Fruit fly (Drosophila melanogaster): ENCODE data around the gene CG12395.

The CG12395 gene

dm6 chrX:16096488-16096887, 33.8 kb upstream of the CG12395 start (continued):
- no peak for TF ChIP-seq CG6683 (GFP tag; optimal IDR thresholded peaks at IDR 0.05)
- no peak for TF ChIP-seq dan (GFP tag; IDR thresholded peaks at IDR 0.05)
- TF ChIP-seq seq (GFP tag; IDR thresholded peaks at IDR 0.05), result no peak
- TF ChIP-seq CG6689 (GFP tag; IDR thresholded peaks at IDR 0.05), result no peak
- TF ChIP-seq CG5180 (GFP tag; optimal IDR thresholded peaks at IDR 0.05), result no peak
- TF ChIP-seq CG14050 (GFP tag; IDR thresholded peaks at IDR 0.05), result no peak
- no peak for TF ChIP-seq Sox100B (GFP tag; optimal IDR thresholded peaks at IDR 0.05)
- no peak for TF ChIP-seq jumu (GFP tag; optimal IDR thresholded peaks at IDR 0.05)
- no peak for TF ChIP-seq CG18262 (tag; optimal IDR thresholded peaks at IDR 0.05)
- TF ChIP-seq CG1233 (GFP tag; optimal IDR thresholded peaks at IDR 0.05), result no peak
- peak; percentile 86 for TF ChIP-seq Bgb (GFP tag; IDR thresholded peaks at IDR 0.05; ENCODE audit: partially characterized antibody)
- no peak for TF ChIP-seq CG12219 (GFP tag; optimal IDR thresholded peaks at IDR 0.05)
- TF ChIP-seq CG12155 (GFP tag; optimal IDR thresholded peaks at IDR 0.05), result peak; percentile 36
- no peak for TF ChIP-seq CG3838 (GFP tag; optimal IDR thresholded peaks at IDR 0.05)
- TF ChIP-seq otp (GFP tag; IDR thresholded peaks at IDR 0.05), result no peak
- no peak for TF ChIP-seq GATAe (GFP tag; conservative IDR thresholded peaks at IDR 0.05)
- TF ChIP-seq CG10366 (GFP tag; IDR thresholded peaks at IDR 0.05), result no peak
- no peak for TF ChIP-seq slou (GFP tag; optimal IDR thresholded peaks at IDR 0.05)
- TF ChIP-seq Rx (GFP tag; IDR thresholded peaks at IDR 0.05), result no peak
- peak; percentile 73 for TF ChIP-seq Ets97D (GFP tag; optimal IDR thresholded peaks at IDR 0.05)
- TF ChIP-seq CG7839 (tag; optimal IDR thresholded peaks at IDR 0.05), result no peak
- TF ChIP-seq br (optimal IDR thresholded peaks at IDR 0.05), result no peak
- 0 out of 2 replicates have a peak, but pooled peaks have one; percentile 17 for TF ChIP-seq Ptx1 (GFP tag; IDR thresholded peaks at IDR 0.05)
- TF ChIP-seq CG18619 (GFP tag; optimal IDR thresholded peaks at IDR 0.05), result no peak
- no peak for TF ChIP-seq lbe (GFP tag; optimal IDR thresholded peaks at IDR 0.05)
- no peak for TF ChIP-seq CG6854 (GFP tag; optimal IDR thresholded peaks at IDR 0.05)
- TF ChIP-seq CG43689 (GFP tag; IDR thresholded peaks at IDR 0.05), result no peak
- TF ChIP-seq zfh2 (GFP tag; optimal IDR thresholded peaks at IDR 0.05), result no peak
- peak; percentile 12; the same call in 1 of the 2 replicates for TF ChIP-seq nerfin-2 (GFP tag; IDR thresholded peaks at IDR 0.05; ENCODE audit: partially characterized antibody)
- no peak for TF ChIP-seq Hey (tag; optimal IDR thresholded peaks at IDR 0.05)
- TF ChIP-seq CG34224 (GFP tag; IDR thresholded peaks at IDR 0.05; ENCODE audit: partially characterized antibody), result peak; percentile 58
- peak; percentile 25 for TF ChIP-seq CG13624 (GFP tag; optimal IDR thresholded peaks at IDR 0.05)
- TF ChIP-seq dmrt11E (tag; optimal IDR thresholded peaks at IDR 0.05), result no peak
- no peak for TF ChIP-seq lola (GFP tag; optimal IDR thresholded peaks at IDR 0.05)
- no peak for TF ChIP-seq cas (GFP tag; IDR thresholded peaks at IDR 0.05)
- TF ChIP-seq fu2 (GFP tag; optimal IDR thresholded peaks at IDR 0.05), result no peak
- no peak for TF ChIP-seq CG18476 (GFP tag; optimal IDR thresholded peaks at IDR 0.05)
- peak; percentile 0 for TF ChIP-seq Antp (GFP tag; optimal IDR thresholded peaks at IDR 0.05)
- no peak for TF ChIP-seq CG18011 (GFP tag; optimal IDR thresholded peaks at IDR 0.05)
- peak; percentile 39 for TF ChIP-seq CG10267 (tag; optimal IDR thresholded peaks at IDR 0.05)
- TF ChIP-seq CG31441 (GFP tag; IDR thresholded peaks at IDR 0.05), result no peak
- TF ChIP-seq lmd (GFP tag; IDR thresholded peaks at IDR 0.05), result no peak
- no peak for TF ChIP-seq tio (GFP tag; optimal IDR thresholded peaks at IDR 0.05)
- 0 out of 2 replicates have a peak, but pooled peaks have one; percentile 26 for TF ChIP-seq tna (GFP tag; IDR thresholded peaks at IDR 0.05; ENCODE audit: partially characterized antibody)
- no peak for TF ChIP-seq toy (GFP tag; IDR thresholded peaks at IDR 0.05)
- TF ChIP-seq Dek (tag; optimal IDR thresholded peaks at IDR 0.05), result peak; percentile 16
- TF ChIP-seq CG10209 (GFP tag; optimal IDR thresholded peaks at IDR 0.05), result no peak
- TF ChIP-seq CG9797 (GFP tag; optimal IDR thresholded peaks at IDR 0.05), result no peak
- TF ChIP-seq CG8089 (GFP tag; optimal IDR thresholded peaks at IDR 0.05), result no peak
- TF ChIP-seq fd3F (GFP tag; optimal IDR thresholded peaks at IDR 0.05), result no peak
- TF ChIP-seq NFAT (GFP tag; IDR thresholded peaks at IDR 0.05), result no peak
- TF ChIP-seq gce (GFP tag; IDR thresholded peaks at IDR 0.05), result no peak
